Worm (Caenorhabditis elegans) whole organism, L4/young adult: Measurements from ENCODE around the gene haf-2.
"Not testable (repeated sequence)": the region's sequence is repeated elsewhere in the genome, so short reads cannot be mapped to it uniquely, and the experiment has no call there.

ENCODE experiments used
- W03F9.2 ChIP-seq: fragments of 150-350 bp; optimal IDR thresholded peaks from 2 replicates; lab custom pipeline; 2014; ENCODE audit warnings: missing biosample characterization, missing genetic modification characterization
- dao-5 ChIP-seq: sonication (generic microtip); optimal IDR thresholded peaks from 2 replicates; lab custom pipeline; 2016; ENCODE audit warnings: missing genotype, missing genetic modification characterization, moderate library complexity, missing compliant biosample characterization
- him-1 ChIP-seq: sonication (generic microtip); optimal IDR thresholded peaks from 2 replicates; lab custom pipeline; 2016; ENCODE audit warnings: missing genotype, missing genetic modification reagents, missing genetic modification characterization, missing compliant biosample characterization

haf-2 gene

ce11 chrII:7374980-7375379 is 18.8 kb upstream of the haf-2 start, which contains the start of gene F43E2.1:
Gene F43E2.1 (plus strand): TSS chrII:7375280.
- TF ChIP-seq him-1 (tag; lab: Kevin White, UChicago) (no peak), W03F9.2 (tag; lab: Kevin White, UChicago) (no peak), dao-5 (tag; lab: Kevin White, UChicago) (no peak)

- peak; percentile 75 for TF ChIP-seq W03F9.2 (tag; lab: Kevin White, UChicago)
- no peak for TF ChIP-seq him-1 (tag; lab: Kevin White, UChicago)
- no peak for TF ChIP-seq dao-5 (tag; lab: Kevin White, UChicago)
These were observed 17.9 kb upstream of the haf-2 start, which contains the start of the genes mtch-1 and rpb-4 for ce11 chrII:7374143-7374542. Gene mtch-1 (minus strand): TSS chrII:7374166. Gene rpb-4 (plus strand): TSS chrII:7374495.

- TF ChIP-seq W03F9.2, dao-5, him-1 (tag; lab: Kevin White, UChicago): not testable (repeated sequence)
These were observed 14.0 kb upstream of the haf-2 start, which contains the start of gene F43E2.11 for ce11 chrII:7370195-7370594. Gene F43E2.11 (minus strand): TSS chrII:7370295.

- TF ChIP-seq W03F9.2 (tag; lab: Kevin White, UChicago), result no peak
- no peak for TF ChIP-seq dao-5 (tag; lab: Kevin White, UChicago)
- no peak for TF ChIP-seq him-1 (tag; lab: Kevin White, UChicago)
These were observed 12.5 kb upstream of the haf-2 start, which contains the start of gene F43E2.6 for ce11 chrII:7368761-7369160. Gene F43E2.6 (minus strand): TSS chrII:7368861.

ce11 chrII:7363990-7364455 is 7.8 kb upstream of the haf-2 start, which contains the start of gene msra-1:
Gene msra-1 (minus strand): TSS chrII:7364040.
- TF ChIP-seq dao-5 (tag; lab: Kevin White, UChicago) (no peak), W03F9.2 (tag; lab: Kevin White, UChicago) (peak; percentile 40)

ce11 chrII:7358489-7358943 is 2.3 kb upstream of the haf-2 start, which contains the start of gene insc-1:
Gene insc-1 (plus strand): TSS chrII:7358893.
- no peak for TF ChIP-seq W03F9.2 (tag; lab: Kevin White, UChicago)
- no peak for TF ChIP-seq dao-5 (tag; lab: Kevin White, UChicago)
- TF ChIP-seq him-1 (tag; lab: Kevin White, UChicago), result no peak

- no peak for TF ChIP-seq dao-5 (tag; lab: Kevin White, UChicago)
- no peak for TF ChIP-seq W03F9.2 (tag; lab: Kevin White, UChicago)
These were observed 950 bp upstream of the haf-2 start for ce11 chrII:7357176-7357575.

ce11 chrII:7356773-7357172 is 547 bp upstream of the haf-2 start:
- no peak for TF ChIP-seq dao-5 (tag; lab: Kevin White, UChicago)
- TF ChIP-seq him-1 (tag; lab: Kevin White, UChicago), result no peak
- TF ChIP-seq W03F9.2 (tag; lab: Kevin White, UChicago), result no peak

- no peak for TF ChIP-seq W03F9.2 (tag; lab: Kevin White, UChicago)
- no peak for TF ChIP-seq him-1 (tag; lab: Kevin White, UChicago)
- TF ChIP-seq dao-5 (tag; lab: Kevin White, UChicago), result no peak
These were observed 3.2 kb downstream of the haf-2 start for ce11 chrII:7353027-7353426.

- TF ChIP-seq him-1 (tag; lab: Kevin White, UChicago) (no peak), dao-5 (tag; lab: Kevin White, UChicago) (no peak), W03F9.2 (tag; lab: Kevin White, UChicago) (no peak)
These were observed 3.7 kb downstream of the haf-2 start, which contains the start of gene hsp-4 for ce11 chrII:7352507-7352906. Gene hsp-4 (minus strand): TSS chrII:7352645.

- TF ChIP-seq him-1 (tag; lab: Kevin White, UChicago) (no peak), dao-5 (tag; lab: Kevin White, UChicago) (no peak), W03F9.2 (tag; lab: Kevin White, UChicago) (no peak)
These were observed 8.2 kb downstream of the haf-2 start for ce11 chrII:7348063-7348462.

ce11 chrII:7345858-7346257 is 10.4 kb downstream of the haf-2 start:
- TF ChIP-seq W03F9.2 (tag; lab: Kevin White, UChicago), result no peak
- TF ChIP-seq him-1 (tag; lab: Kevin White, UChicago), result no peak
- no peak for TF ChIP-seq dao-5 (tag; lab: Kevin White, UChicago)

ce11 chrII:7343668-7344067 is 12.6 kb downstream of the haf-2 start:
- TF ChIP-seq W03F9.2 (tag; lab: Kevin White, UChicago), result no peak
- TF ChIP-seq him-1 (tag; lab: Kevin White, UChicago), result no peak
- TF ChIP-seq dao-5 (tag; lab: Kevin White, UChicago), result no peak

ce11 chrII:7342884-7343283 is 13.3 kb downstream of the haf-2 start:
- TF ChIP-seq W03F9.2 (tag; lab: Kevin White, UChicago) (no peak), him-1 (tag; lab: Kevin White, UChicago) (no peak), dao-5 (tag; lab: Kevin White, UChicago) (no peak)
